Worm (Caenorhabditis elegans) whole organism, L4 larva: ENCODE results near the gene F42A6.5.
"Not testable (repeated sequence)": the region's sequence is repeated elsewhere in the genome, so short reads cannot be mapped to it uniquely, and the experiment has no call there.

Source experiments
- F10B5.3 ChIP-seq: sonication (generic microtip); optimal IDR thresholded peaks from 2 replicates; lab custom pipeline; 2016; ENCODE audit warnings: mild to moderate bottlenecking, missing genetic modification characterization, missing compliant biosample characterization
- R02D3.7 ChIP-seq: fragments of 150-350 bp; sonication (generic microtip); optimal IDR thresholded peaks from 3 replicates; lab custom pipeline; 2014; ENCODE audit warnings: missing biosample characterization, missing genetic modification characterization
- T20F7.1 ChIP-seq: fragments of 200-800 bp; sonication (Bioruptor generic); optimal IDR thresholded peaks from 2 replicates; lab custom pipeline; 2018; ENCODE audit warnings: mild to moderate bottlenecking, missing genetic modification characterization, missing compliant biosample characterization
- T26A8.4 ChIP-seq: fragments of 200-800 bp; sonication (Bioruptor generic); IDR thresholded peaks from 2 replicates; pipeline ENCODE4 v1.3.6; 2022; ENCODE audit warnings: missing genetic modification characterization, missing compliant biosample characterization
- Y75B8A.6 ChIP-seq: fragments of 200-800 bp; sonication (Bioruptor generic); IDR thresholded peaks from 2 replicates; pipeline ENCODE4 v1.3.6; 2022; ENCODE audit warnings: missing genetic modification reagents, missing genetic modification characterization, missing compliant biosample characterization
- aha-1 ChIP-seq: fragments of 150-350 bp; peaks from one replicate; lab custom pipeline; 2014; ENCODE audit warnings: missing biosample characterization, missing genetic modification characterization
- arid-1 ChIP-seq: fragments of 200-800 bp; sonication (Bioruptor generic); conservative IDR thresholded peaks from 2 replicates; pipeline ENCODE4 v1.3.6; 2022; ENCODE audit warnings: missing genetic modification reagents, missing genetic modification characterization, missing compliant biosample characterization
- attf-4 ChIP-seq: sonication (generic microtip); optimal IDR thresholded peaks from 3 replicates; lab custom pipeline; 2017; ENCODE audit warnings: missing biosample characterization, missing genetic modification characterization
- ceh-62 ChIP-seq: sonication (generic microtip); optimal IDR thresholded peaks from 2 replicates; lab custom pipeline; 2017; ENCODE audit warnings: missing biosample characterization, missing genetic modification characterization
- ceh-82 ChIP-seq: sonication (generic microtip); optimal IDR thresholded peaks from 2 replicates; lab custom pipeline; 2017; ENCODE audit warnings: missing biosample characterization, missing genetic modification characterization
- ces-1 ChIP-seq: fragments of 150-350 bp; sonication (generic microtip); optimal IDR thresholded peaks from 4 replicates; lab custom pipeline; 2014; ENCODE audit warnings: missing biosample characterization, missing genetic modification reagents, missing genetic modification characterization
- cey-2 ChIP-seq: sonication (generic microtip); optimal IDR thresholded peaks from 3 replicates; lab custom pipeline; 2017; ENCODE audit warnings: missing genetic modification characterization, mild to moderate bottlenecking, missing compliant biosample characterization, antibody characterized with exemption, borderline replicate concordance; ENCODE audit not compliant: insufficient read depth
- daf-19 ChIP-seq: fragments of 200-800 bp; sonication (Bioruptor generic); conservative IDR thresholded peaks from 2 replicates; pipeline ENCODE4 v1.3.6; 2022; ENCODE audit warnings: missing genetic modification characterization, missing compliant biosample characterization
- dmd-9 ChIP-seq: fragments of 200-800 bp; sonication (Bioruptor generic); IDR thresholded peaks from 2 replicates; pipeline ENCODE4 v1.3.6; 2022; ENCODE audit warnings: missing genetic modification reagents, missing genetic modification characterization, missing compliant biosample characterization
- dve-1 ChIP-seq: sonication (generic microtip); optimal IDR thresholded peaks from 2 replicates; lab custom pipeline; 2017; ENCODE audit warnings: antibody characterized with exemption, mild to moderate bottlenecking, missing genetic modification characterization, missing compliant biosample characterization; ENCODE audit not compliant: insufficient read depth
- fkh-10 ChIP-seq: fragments of 150-350 bp; optimal IDR thresholded peaks from 2 replicates; lab custom pipeline; 2014; ENCODE audit warnings: missing biosample characterization, missing genetic modification reagents, missing genetic modification characterization
- hlh-30 ChIP-seq: sonication (generic microtip); optimal IDR thresholded peaks from 2 replicates; lab custom pipeline; 2017; ENCODE audit warnings: antibody characterized with exemption, mild to moderate bottlenecking, missing genetic modification characterization, missing compliant biosample characterization; ENCODE audit not compliant: insufficient read depth
- lim-7 ChIP-seq: fragments of 200-800 bp; sonication (Bioruptor generic); IDR thresholded peaks from 2 replicates; pipeline ENCODE4 v1.3.6; 2022; ENCODE audit warnings: missing genetic modification characterization, missing compliant biosample characterization
- lin-13 ChIP-seq: fragments of 150-350 bp; optimal IDR thresholded peaks from 2 replicates; lab custom pipeline; 2014; ENCODE audit warnings: missing biosample characterization, missing genetic modification reagents, missing genetic modification characterization
- lin-15B ChIP-seq: fragments of 150-350 bp; sonication (generic microtip); optimal IDR thresholded peaks from 3 replicates; lab custom pipeline; 2014; ENCODE audit warnings: missing biosample characterization, missing genetic modification characterization
- lin-38 ChIP-seq: fragments of 200-800 bp; sonication (Bioruptor generic); IDR thresholded peaks from 2 replicates; pipeline ENCODE4 v1.3.6; 2022; ENCODE audit warnings: missing genetic modification reagents, missing genetic modification characterization, missing compliant biosample characterization
- lir-3 ChIP-seq: sonication (generic microtip); optimal IDR thresholded peaks from 2 replicates; lab custom pipeline; 2016; ENCODE audit warnings: mild to moderate bottlenecking, missing genetic modification characterization, missing compliant biosample characterization
- madf-5 ChIP-seq, 2 experiments: fragments of 200-800 bp; sonication (Bioruptor generic); IDR thresholded peaks; 2 replicates each; pipeline ENCODE4 v1.3.6; 2022; ENCODE audit warnings: missing compliant biosample characterization in 2 of 2, missing genetic modification characterization in 2 of 2
- mep-1 ChIP-seq: fragments of 150-350 bp; sonication (generic microtip); optimal IDR thresholded peaks from 3 replicates; lab custom pipeline; 2014; ENCODE audit warnings: missing biosample characterization, missing genetic modification characterization
- mes-2 ChIP-seq: sonication (generic microtip); optimal IDR thresholded peaks from 2 replicates; lab custom pipeline; 2016; ENCODE audit warnings: missing genotype, mild to moderate bottlenecking, missing genetic modification characterization, missing compliant biosample characterization; ENCODE audit not compliant: poor library complexity, severe bottlenecking
- mxl-3 ChIP-seq: fragments of 200-800 bp; sonication (Bioruptor generic); optimal IDR thresholded peaks from 2 replicates; lab custom pipeline; 2018; ENCODE audit warnings: mild to moderate bottlenecking, missing genetic modification characterization, missing compliant biosample characterization
- nhr-11 ChIP-seq: fragments of 150-350 bp; optimal IDR thresholded peaks from 2 replicates; lab custom pipeline; 2014; ENCODE audit warnings: missing biosample characterization, missing genetic modification characterization
- nhr-111 ChIP-seq: fragments of 200-800 bp; sonication (Bioruptor generic); optimal IDR thresholded peaks from 2 replicates; lab custom pipeline; 2018; ENCODE audit warnings: mild to moderate bottlenecking, missing genetic modification characterization, missing compliant biosample characterization
- nhr-237 ChIP-seq: sonication (generic microtip); optimal IDR thresholded peaks from 2 replicates; lab custom pipeline; 2017; ENCODE audit warnings: missing biosample characterization, missing genetic modification characterization
- nhr-28 ChIP-seq: fragments of 150-350 bp; optimal IDR thresholded peaks from 2 replicates; lab custom pipeline; 2014; ENCODE audit warnings: missing biosample characterization, missing genetic modification characterization
- nhr-41 ChIP-seq: fragments of 200-800 bp; sonication (Bioruptor generic); IDR thresholded peaks from 2 replicates; pipeline ENCODE4 v1.3.6; 2022; ENCODE audit warnings: missing genetic modification reagents, missing genetic modification characterization, missing compliant biosample characterization
- nhr-48 ChIP-seq: sonication (generic microtip); optimal IDR thresholded peaks from 2 replicates; lab custom pipeline; 2016; ENCODE audit warnings: mild to moderate bottlenecking, missing genetic modification characterization, missing compliant biosample characterization
- nhr-76 ChIP-seq: fragments of 150-350 bp; optimal IDR thresholded peaks from 2 replicates; lab custom pipeline; 2014; ENCODE audit warnings: missing biosample characterization, missing genetic modification characterization
- php-3 ChIP-seq: fragments of 200-800 bp; sonication (Bioruptor generic); IDR thresholded peaks from 2 replicates; pipeline ENCODE4 v1.3.6; 2022; ENCODE audit warnings: missing genetic modification reagents, missing genetic modification characterization, missing compliant biosample characterization
- set-16 ChIP-seq: fragments of 200-800 bp; sonication (Bioruptor generic); IDR thresholded peaks from 2 replicates; pipeline ENCODE4 v1.3.6; 2022; ENCODE audit warnings: missing genetic modification reagents, missing genetic modification characterization, missing compliant biosample characterization
- skn-1 ChIP-seq: fragments of 150-350 bp; optimal IDR thresholded peaks from 2 replicates; lab custom pipeline; 2014; ENCODE audit warnings: missing biosample characterization, missing genetic modification characterization
- snpc-4 ChIP-seq: fragments of 150-350 bp; optimal IDR thresholded peaks from 2 replicates; lab custom pipeline; 2014; ENCODE audit warnings: missing biosample characterization, missing genetic modification characterization
- tra-1 ChIP-seq: fragments of 200-800 bp; sonication (Bioruptor generic); IDR thresholded peaks from 2 replicates; pipeline ENCODE4 v1.3.6; 2022; ENCODE audit warnings: missing genetic modification reagents, missing genetic modification characterization, missing compliant biosample characterization
- unc-130 ChIP-seq: sonication (generic microtip); optimal IDR thresholded peaks from 2 replicates; lab custom pipeline; 2016; ENCODE audit warnings: missing genetic modification reagents, missing genetic modification characterization, missing compliant biosample characterization
- unc-62 ChIP-seq, 3 experiments: fragments of 150-350 bp in 1 of 3; sonication (generic microtip); optimal IDR thresholded peaks in 2 of 3; peaks in 1 of 3; 1 replicate in 1 of 3; 2 replicates in 2 of 3; lab custom pipeline; 2014 to 2017; ENCODE audit warnings: missing biosample characterization in 3 of 3, missing genetic modification characterization in 3 of 3, missing genetic modification reagents in 3 of 3, missing genotype in 1 of 3
- zfp-2 ChIP-seq: sonication (generic microtip); optimal IDR thresholded peaks from 2 replicates; lab custom pipeline; 2016; ENCODE audit warnings: mild to moderate bottlenecking, missing genetic modification characterization, missing compliant biosample characterization
- ztf-11 ChIP-seq: fragments of 150-350 bp; optimal IDR thresholded peaks from 2 replicates; lab custom pipeline; 2014; ENCODE audit warnings: missing biosample characterization, missing genetic modification characterization

The F42A6.5 gene

ce11 chrIV:3308885-3309284, 22.8 kb downstream of the F42A6.5 start:
- TF ChIP-seq ztf-11 (no peak), mep-1 (tag; lab: Kevin White, UChicago) (no peak), tra-1 (GFP tag; lab: Robert Waterston, UW) (no peak), lir-3 (tag; lab: Kevin White, UChicago) (no peak), nhr-41 (GFP tag; lab: Robert Waterston, UW) (no peak), nhr-48 (tag; lab: Kevin White, UChicago) (no peak), nhr-28 (tag; lab: Kevin White, UChicago) (peak; percentile 9)

ce11 chrIV:3307463-3307862, 24.2 kb downstream of the F42A6.5 start, which contains the start of gene W08E12.9:
TSS of gene W08E12.9 (minus strand) at chrIV:3307563.
- TF ChIP-seq tra-1 (GFP tag; lab: Robert Waterston, UW) (no peak), aha-1 (tag; lab: Kevin White, UChicago) (no peak), nhr-11 (tag; lab: Kevin White, UChicago) (no peak), T26A8.4 (no peak), F10B5.3 (tag; lab: Kevin White, UChicago) (no peak), dve-1 (tag; lab: Kevin White, UChicago) (no peak), dmd-9 (GFP tag; lab: Robert Waterston, UW) (no peak), lin-15B (tag; lab: Kevin White, UChicago) (no peak), php-3 (GFP tag; lab: Robert Waterston, UW) (no peak)

- no peak for TF ChIP-seq daf-19 (GFP tag; lab: Robert Waterston, UW)
- no peak for TF ChIP-seq lin-13
- no peak for TF ChIP-seq nhr-111 (GFP tag; lab: Kevin White, UChicago)
- TF ChIP-seq arid-1 (GFP tag; lab: Robert Waterston, UW): no peak
- TF ChIP-seq T20F7.1: no peak
- TF ChIP-seq unc-62 (GFP tag; optimal IDR thresholded peaks at IDR 0.05 in 1 of 2; lab: Kevin White, UChicago): peak in 1 of 2 experiments; percentile 27
- TF ChIP-seq unc-62 (tag; optimal IDR thresholded peaks at IDR 0.05; lab: Kevin White, UChicago): no peak
- TF ChIP-seq fkh-10: no peak
Observed at ce11 chrIV:3305575-3305974, 26.1 kb downstream of the F42A6.5 start, which contains the start of gene W08E12.2. TSS of gene W08E12.2 (plus strand) at chrIV:3305875.

- not testable (repeated sequence) for TF ChIP-seq mxl-3 (GFP tag; lab: Kevin White, UChicago); madf-5 (GFP tag; IDR thresholded peaks at IDR 0.05; lab: Robert Waterston, UW); Y75B8A.6 (GFP tag; lab: Robert Waterston, UW)
Observed at ce11 chrIV:3303690-3304089, 28.0 kb downstream of the F42A6.5 start, which contains the start of gene idpp-12. TSS of gene idpp-12 (plus strand) at chrIV:3303990.

ce11 chrIV:3302058-3302457, 29.6 kb downstream of the F42A6.5 start, which contains the start of gene W08E12.4:
TSS of gene W08E12.4 (plus strand) at chrIV:3302358.
- 0 out of 2 replicates have a peak, but pooled peaks have one; percentile 7 for TF ChIP-seq set-16 (GFP tag; lab: Robert Waterston, UW)
- TF ChIP-seq, all 104 proteins: peak for 1; not testable (repeated sequence) for 103

ce11 chrIV:3300492-3300891, 31.2 kb downstream of the F42A6.5 start, which contains the start of gene W08E12.5:
TSS of gene W08E12.5 (plus strand) at chrIV:3300792.
- TF ChIP-seq ceh-82 (tag; lab: Kevin White, UChicago) (no peak), ces-1 (GFP tag; lab: Kevin White, UChicago) (no peak), mes-2 (tag; lab: Kevin White, UChicago) (no peak), nhr-237 (no peak), cey-2 (tag; lab: Kevin White, UChicago) (no peak), madf-5 (GFP tag; IDR thresholded peaks at IDR 0.05; lab: Robert Waterston, UW) (no peak), lin-38 (GFP tag; lab: Robert Waterston, UW) (no peak), lin-15B (tag; lab: Kevin White, UChicago) (no peak), lim-7 (no peak), snpc-4 (tag; lab: Kevin White, UChicago) (no peak), nhr-76 (tag; lab: Kevin White, UChicago) (no peak), skn-1 (tag; lab: Kevin White, UChicago) (no peak), hlh-30 (tag; lab: Kevin White, UChicago) (no peak), R02D3.7 (tag; lab: Kevin White, UChicago) (no peak), ceh-62 (tag; lab: Kevin White, UChicago) (no peak), zfp-2 (tag; lab: Kevin White, UChicago) (no peak), lir-3 (tag; lab: Kevin White, UChicago) (no peak), unc-130 (GFP tag; lab: Kevin White, UChicago) (no peak), attf-4 (no peak)
